Fruit fly (Drosophila melanogaster) whole organism, prepupa: Measurements from ENCODE around the gene CG16734.
A peak's percentile ranks its signal among the peaks of the same experiment; 100 is the strongest.

Experiments used
- Blimp-1 ChIP-seq: fragments of 200-800 bp; sonication (Bioruptor generic); optimal IDR thresholded peaks from 3 replicates; lab custom pipeline; 2017; ENCODE audit warnings: missing biosample characterization, missing genetic modification characterization, mild to moderate bottlenecking, moderate library complexity, missing genetic modification reagents
- CG10669 ChIP-seq: fragments of 200-800 bp; sonication (Bioruptor generic); optimal IDR thresholded peaks from 3 replicates; lab custom pipeline; 2018; ENCODE audit warnings: missing biosample characterization, mild to moderate bottlenecking, missing genetic modification characterization, moderate library complexity
- CG11294 ChIP-seq: fragments of 200-800 bp; sonication (Bioruptor generic); IDR thresholded peaks from 2 replicates; pipeline ENCODE4 v1.3.6; 2022; ENCODE audit warnings: missing biosample characterization, missing genetic modification characterization
- CG11902 ChIP-seq: fragments of 200-800 bp; sonication (Bioruptor generic); optimal IDR thresholded peaks from 3 replicates; lab custom pipeline; 2016; ENCODE audit warnings: missing biosample characterization, missing genetic modification characterization
- CG15336 ChIP-seq: fragments of 200-800 bp; sonication (Bioruptor generic); IDR thresholded peaks from 2 replicates; pipeline ENCODE4 v1.3.6; 2022; ENCODE audit warnings: missing biosample characterization, missing genetic modification characterization
- CG16779 ChIP-seq: fragments of 200-800 bp; sonication (Bioruptor generic); optimal IDR thresholded peaks from 3 replicates; lab custom pipeline; 2017; ENCODE audit warnings: missing biosample characterization, mild to moderate bottlenecking, missing genetic modification characterization
- CG3032 ChIP-seq: fragments of 200-800 bp; optimal IDR thresholded peaks from 2 replicates; lab custom pipeline; 2019; ENCODE audit warnings: missing biosample characterization, mild to moderate bottlenecking, missing genetic modification characterization, moderate library complexity
- CG31627 ChIP-seq: fragments of 200-800 bp; sonication (Bioruptor generic); optimal IDR thresholded peaks from 3 replicates; lab custom pipeline; 2016; ENCODE audit warnings: missing biosample characterization, missing genetic modification characterization
- CG32006 ChIP-seq: fragments of 200-800 bp; sonication (Bioruptor generic); optimal IDR thresholded peaks from 3 replicates; lab custom pipeline; 2017; ENCODE audit warnings: missing biosample characterization, mild to moderate bottlenecking, missing genetic modification characterization
- CG34406 ChIP-seq: fragments of 200-800 bp; sonication (Bioruptor generic); optimal IDR thresholded peaks from 3 replicates; lab custom pipeline; 2016; ENCODE audit warnings: missing biosample characterization, missing genetic modification characterization
- CG3919 ChIP-seq: fragments of 200-800 bp; sonication (Bioruptor generic); optimal IDR thresholded peaks from 3 replicates; lab custom pipeline; 2016; ENCODE audit warnings: missing biosample characterization, missing genetic modification characterization
- CG4318 ChIP-seq: fragments of 200-800 bp; sonication (Bioruptor generic); optimal IDR thresholded peaks from 3 replicates; lab custom pipeline; 2017; ENCODE audit warnings: missing biosample characterization, mild to moderate bottlenecking, missing genetic modification characterization
- CG6163 ChIP-seq: fragments of 200-800 bp; sonication (Bioruptor generic); IDR thresholded peaks from 3 replicates; pipeline ENCODE4 v1.3.6; 2022; ENCODE audit warnings: missing biosample characterization, missing genetic modification characterization
- CG6792 ChIP-seq: fragments of 200-800 bp; sonication (Bioruptor generic); optimal IDR thresholded peaks from 3 replicates; lab custom pipeline; 2016; ENCODE audit warnings: missing biosample characterization, missing genetic modification characterization
- CG6808 ChIP-seq: fragments of 200-800 bp; sonication (Bioruptor generic); optimal IDR thresholded peaks from 3 replicates; lab custom pipeline; 2017; ENCODE audit warnings: missing biosample characterization, missing genetic modification characterization, mild to moderate bottlenecking, moderate library complexity, missing genetic modification reagents
- CG6854 ChIP-seq: fragments of 200-800 bp; sonication (Bioruptor generic); optimal IDR thresholded peaks from 2 replicates; lab custom pipeline; 2017; ENCODE audit warnings: missing biosample characterization, mild to moderate bottlenecking, missing genetic modification characterization
- CG8119 ChIP-seq: fragments of 200-800 bp; sonication (Bioruptor generic); IDR thresholded peaks from 3 replicates; pipeline ENCODE4 v1.3.6; 2022; ENCODE audit warnings: missing biosample characterization, missing genetic modification characterization
- CG8319 ChIP-seq: fragments of 200-800 bp; sonication (Bioruptor generic); optimal IDR thresholded peaks from 3 replicates; lab custom pipeline; 2016; ENCODE audit warnings: missing biosample characterization, missing genetic modification characterization
- CG8632 ChIP-seq: fragments of 200-800 bp; sonication (Bioruptor generic); optimal IDR thresholded peaks from 3 replicates; lab custom pipeline; 2016; ENCODE audit warnings: missing biosample characterization, missing genetic modification characterization
- CG9139 ChIP-seq: fragments of 200-800 bp; sonication (Bioruptor generic); optimal IDR thresholded peaks from 3 replicates; lab custom pipeline; 2017; ENCODE audit warnings: missing biosample characterization, mild to moderate bottlenecking, missing genetic modification characterization
- Eip75B ChIP-seq: fragments of 200-800 bp; sonication (Bioruptor generic); optimal IDR thresholded peaks from 3 replicates; lab custom pipeline; 2016; ENCODE audit warnings: missing biosample characterization, missing genetic modification characterization
- Eip78C ChIP-seq: fragments of 200-800 bp; sonication (Bioruptor generic); peaks from one replicate; lab custom pipeline; 2016; ENCODE audit warnings: missing biosample characterization, missing genetic modification characterization
- Ets21C ChIP-seq: fragments of 200-800 bp; sonication (Bioruptor generic); optimal IDR thresholded peaks from 3 replicates; lab custom pipeline; 2016; ENCODE audit warnings: missing biosample characterization, missing genetic modification characterization
- Ets96B ChIP-seq: fragments of 200-800 bp; optimal IDR thresholded peaks from 2 replicates; lab custom pipeline; 2019; ENCODE audit warnings: missing biosample characterization, mild to moderate bottlenecking, missing genetic modification characterization, moderate library complexity
- Gug ChIP-seq: fragments of 200-800 bp; sonication (Bioruptor generic); IDR thresholded peaks from 2 replicates; pipeline ENCODE4 v1.3.6; 2022; ENCODE audit warnings: missing biosample characterization, missing genetic modification characterization
- Hr38 ChIP-seq: sonication (Bioruptor generic); optimal IDR thresholded peaks from 2 replicates; lab custom pipeline; 2016; ENCODE audit warnings: missing biosample characterization, missing genetic modification characterization
- Hr39 ChIP-seq: fragments of 200-800 bp; sonication (Bioruptor generic); optimal IDR thresholded peaks from 2 replicates; lab custom pipeline; 2016; ENCODE audit warnings: missing biosample characterization, missing genetic modification characterization
- Lpt ChIP-seq: fragments of 200-800 bp; sonication (Bioruptor generic); optimal IDR thresholded peaks from 3 replicates; lab custom pipeline; 2016; ENCODE audit warnings: missing biosample characterization, missing genetic modification characterization
- Met ChIP-seq: fragments of 200-800 bp; sonication (Bioruptor generic); optimal IDR thresholded peaks from 3 replicates; lab custom pipeline; 2016; ENCODE audit warnings: missing biosample characterization, missing genetic modification characterization
- Smox ChIP-seq: fragments of 200-800 bp; sonication (Bioruptor generic); optimal IDR thresholded peaks from 3 replicates; lab custom pipeline; 2016; ENCODE audit warnings: missing biosample characterization, missing genetic modification characterization
- Sox102F ChIP-seq: fragments of 200-800 bp; sonication (Bioruptor generic); optimal IDR thresholded peaks from 2 replicates; lab custom pipeline; 2016; ENCODE audit warnings: missing biosample characterization, mild to moderate bottlenecking, missing genetic modification characterization
- Sox14 ChIP-seq: fragments of 200-800 bp; sonication (Bioruptor generic); optimal IDR thresholded peaks from 3 replicates; lab custom pipeline; 2016; ENCODE audit warnings: missing biosample characterization, missing genetic modification characterization
- achi ChIP-seq: fragments of 200-800 bp; sonication (Bioruptor generic); optimal IDR thresholded peaks from 3 replicates; lab custom pipeline; 2016; ENCODE audit warnings: missing biosample characterization, missing genetic modification characterization
- acj6 ChIP-seq: fragments of 200-800 bp; sonication (Bioruptor generic); optimal IDR thresholded peaks from 3 replicates; lab custom pipeline; 2016; ENCODE audit warnings: missing biosample characterization, missing genetic modification characterization
- cyc ChIP-seq: fragments of 200-800 bp; sonication (Bioruptor generic); optimal IDR thresholded peaks from 3 replicates; lab custom pipeline; 2016; ENCODE audit warnings: missing biosample characterization, missing genetic modification characterization
- dac ChIP-seq: fragments of 200-800 bp; sonication (Bioruptor generic); optimal IDR thresholded peaks from 2 replicates; lab custom pipeline; 2017; ENCODE audit warnings: missing biosample characterization, mild to moderate bottlenecking, missing genetic modification characterization
- esn ChIP-seq: fragments of 200-800 bp; sonication (Bioruptor generic); optimal IDR thresholded peaks from 2 replicates; lab custom pipeline; 2016; ENCODE audit warnings: missing biosample characterization, mild to moderate bottlenecking, missing genetic modification characterization, moderate library complexity
- fd85E ChIP-seq: fragments of 200-800 bp; sonication (Bioruptor generic); optimal IDR thresholded peaks from 3 replicates; lab custom pipeline; 2016; ENCODE audit warnings: missing biosample characterization, missing genetic modification characterization
- fkh ChIP-seq: fragments of 200-800 bp; sonication (Bioruptor generic); optimal IDR thresholded peaks from 3 replicates; lab custom pipeline; 2017; ENCODE audit warnings: missing biosample characterization, mild to moderate bottlenecking, missing genetic modification characterization, moderate library complexity
- lz ChIP-seq: fragments of 200-800 bp; sonication (Bioruptor generic); optimal IDR thresholded peaks from 3 replicates; lab custom pipeline; 2016; ENCODE audit warnings: missing biosample characterization, missing genetic modification characterization
- pdm3 ChIP-seq: fragments of 200-800 bp; sonication (Bioruptor generic); optimal IDR thresholded peaks from 3 replicates; lab custom pipeline; 2016; ENCODE audit warnings: missing biosample characterization, missing genetic modification characterization
- spab ChIP-seq: fragments of 200-800 bp; sonication (Bioruptor generic); optimal IDR thresholded peaks from 2 replicates; lab custom pipeline; 2017; ENCODE audit warnings: missing biosample characterization, mild to moderate bottlenecking, missing genetic modification characterization, missing genetic modification reagents
- ss ChIP-seq, 2 experiments: fragments of 200-800 bp; sonication (Bioruptor generic); optimal IDR thresholded peaks; 2 replicates in 1 of 2; 3 replicates in 1 of 2; lab custom pipeline; 2017 to 2018; ENCODE audit warnings: mild to moderate bottlenecking in 2 of 2, missing biosample characterization in 2 of 2, missing genetic modification characterization in 2 of 2, moderate library complexity in 1 of 2
- topi ChIP-seq: fragments of 200-800 bp; sonication (Bioruptor generic); optimal IDR thresholded peaks from 3 replicates; lab custom pipeline; 2016; ENCODE audit warnings: missing biosample characterization, missing genetic modification characterization
- vri ChIP-seq: fragments of 200-800 bp; sonication (Bioruptor generic); optimal IDR thresholded peaks from 3 replicates; lab custom pipeline; 2016; ENCODE audit warnings: missing biosample characterization, mild to moderate bottlenecking, missing genetic modification characterization

The CG16734 gene

dm6 chr3R:9249025-9249735, 5.7 kb upstream of the CG16734 start (continued):
- peak; percentile 35 for TF ChIP-seq Lpt (GFP tag; lab: Kevin White, UChicago)
- no peak for TF ChIP-seq CG11294
- TF ChIP-seq CG11902 (GFP tag; lab: Kevin White, UChicago): no peak
- TF ChIP-seq topi (GFP tag; lab: Kevin White, UChicago): peak; percentile 49
- TF ChIP-seq CG6808: peak; percentile 46
- TF ChIP-seq fd85E (GFP tag; lab: Kevin White, UChicago): no peak
- peak; percentile 32 for TF ChIP-seq Hr39
- peak; percentile 63 for TF ChIP-seq CG32006 (GFP tag; lab: Kevin White, UChicago)
- TF ChIP-seq CG34406 (GFP tag; lab: Kevin White, UChicago): peak; percentile 4
- 0 out of 2 replicates have a peak, but pooled peaks have one; percentile 7 for TF ChIP-seq CG15336
- TF ChIP-seq vri (GFP tag; lab: Kevin White, UChicago): no peak
- no peak for TF ChIP-seq CG6792 (GFP tag; lab: Kevin White, UChicago)
- TF ChIP-seq spab (GFP tag; lab: Kevin White, UChicago): peak; percentile 21
- no peak for TF ChIP-seq fkh (GFP tag; lab: Kevin White, UChicago)
- TF ChIP-seq CG16779 (tag; lab: Kevin White, UChicago): no peak
- peak; percentile 14 for TF ChIP-seq CG6854
- TF ChIP-seq Ets21C (GFP tag; lab: Kevin White, UChicago): peak; percentile 17
- peak; percentile 41 for TF ChIP-seq pdm3 (GFP tag; lab: Kevin White, UChicago)
- peak; percentile 38 for TF ChIP-seq CG3032
- TF ChIP-seq CG10669 (GFP tag; lab: Kevin White, UChicago): no peak
- peak; percentile 72 for TF ChIP-seq Met (GFP tag; lab: Kevin White, UChicago)
- peak; percentile 26 for TF ChIP-seq lz (GFP tag; lab: Kevin White, UChicago)
- TF ChIP-seq ss (GFP tag; optimal IDR thresholded peaks at IDR 0.05; lab: Kevin White, UChicago): peak in 1 of 2 experiments; percentile 34
- TF ChIP-seq Gug: no peak
- TF ChIP-seq, all 60 proteins: peak for 33

DNA sequence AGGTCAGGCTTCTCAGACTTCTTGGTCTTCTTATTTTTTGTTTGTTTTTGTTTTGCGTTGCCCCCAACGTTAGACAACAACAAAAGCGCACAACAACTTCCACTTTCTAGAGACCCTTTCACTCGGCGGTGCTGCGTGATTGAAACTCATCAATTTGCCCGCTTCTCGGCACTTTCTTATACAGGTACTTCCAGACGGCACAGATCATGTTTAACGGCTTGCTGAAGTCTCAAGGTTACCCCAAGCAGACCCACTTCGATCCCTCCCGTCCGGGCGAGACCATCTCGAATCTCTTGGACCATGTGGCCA, 5.2 kb upstream of the CG16734 start:
- TF ChIP-seq CG4318 (GFP tag; lab: Kevin White, UChicago) (no peak), Blimp-1 (GFP tag; lab: Kevin White, UChicago) (peak; percentile 85), Eip78C (peak; percentile 35), CG9139 (no peak), Hr39 (no peak), CG3032 (no peak)

DNA sequence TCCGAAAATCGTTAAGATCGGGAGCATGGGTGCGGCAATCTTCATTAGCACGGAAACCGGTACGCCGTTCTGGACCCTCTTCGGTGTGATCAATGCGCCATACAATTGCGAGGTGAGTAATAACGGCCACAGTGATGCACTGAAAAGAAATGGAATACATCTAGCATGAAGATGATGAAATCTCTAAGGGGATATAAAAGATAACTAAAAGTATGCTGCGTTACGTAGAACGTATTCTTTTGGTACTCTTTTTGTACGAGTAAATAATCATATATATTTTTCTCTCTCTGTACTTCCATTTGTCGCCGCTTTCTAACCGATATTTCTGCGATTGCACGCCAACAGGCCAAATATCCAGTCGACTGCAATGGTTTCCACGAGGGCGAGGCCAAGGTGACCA, 4.0 kb upstream of the CG16734 start:
- peak; percentile 94 for TF ChIP-seq Hr39
- TF ChIP-seq Lpt (GFP tag; lab: Kevin White, UChicago): peak; percentile 87
- TF ChIP-seq CG31627: peak; percentile 94
- TF ChIP-seq CG8319 (GFP tag; lab: Kevin White, UChicago): peak; percentile 71
- TF ChIP-seq acj6 (GFP tag; lab: Kevin White, UChicago): peak; percentile 88
- peak; percentile 88 for TF ChIP-seq achi (GFP tag; lab: Kevin White, UChicago)
- TF ChIP-seq Met (GFP tag; lab: Kevin White, UChicago): peak; percentile 95
- peak; percentile 87 for TF ChIP-seq pdm3 (GFP tag; lab: Kevin White, UChicago)
- no peak for TF ChIP-seq fkh (GFP tag; lab: Kevin White, UChicago)
- TF ChIP-seq dac: peak; percentile 79
- peak; percentile 94 for TF ChIP-seq esn (GFP tag; lab: Kevin White, UChicago)
- peak; percentile 79 for TF ChIP-seq CG8632 (GFP tag; lab: Kevin White, UChicago)
- no peak for TF ChIP-seq CG16779 (tag; lab: Kevin White, UChicago)
- TF ChIP-seq Blimp-1 (GFP tag; lab: Kevin White, UChicago): peak; percentile 67
- peak; percentile 92 for TF ChIP-seq Sox102F (GFP tag; lab: Kevin White, UChicago)
- peak; percentile 91 for TF ChIP-seq CG3919 (GFP tag; lab: Kevin White, UChicago)
- TF ChIP-seq Ets21C (GFP tag; lab: Kevin White, UChicago): peak; percentile 85
- TF ChIP-seq CG9139: peak; percentile 34
- TF ChIP-seq vri (GFP tag; lab: Kevin White, UChicago): no peak
- peak; percentile 93 for TF ChIP-seq CG6163 (GFP tag; lab: Robert Waterston, UW)
- peak; percentile 76 for TF ChIP-seq CG11294
- TF ChIP-seq topi (GFP tag; lab: Kevin White, UChicago): peak; percentile 93
- peak; percentile 89 for TF ChIP-seq CG6792 (GFP tag; lab: Kevin White, UChicago)
- peak; percentile 67 for TF ChIP-seq Ets96B (tag; lab: Kevin White, UChicago)
- peak; percentile 70 for TF ChIP-seq CG11902 (GFP tag; lab: Kevin White, UChicago)
- TF ChIP-seq Smox (GFP tag; lab: Kevin White, UChicago): peak; percentile 92
- peak; percentile 91 for TF ChIP-seq CG8119 (GFP tag; lab: Robert Waterston, UW)
- TF ChIP-seq CG6808: peak; percentile 56
- TF ChIP-seq Hr38 (GFP tag; lab: Kevin White, UChicago): no peak
- TF ChIP-seq ss (GFP tag; optimal IDR thresholded peaks at IDR 0.05; lab: Kevin White, UChicago): peak; percentile 44 to 47
- peak; percentile 89 for TF ChIP-seq Eip75B
- peak; percentile 89 for TF ChIP-seq Sox14 (GFP tag; lab: Kevin White, UChicago)
- TF ChIP-seq cyc (GFP tag; lab: Kevin White, UChicago): peak; percentile 92
